Worm (Caenorhabditis elegans) whole organism, L2 larva: ENCODE measurements around the gene tbce-1.

ENCODE experiments used
- ama-1 ChIP-seq: fragments of 150-350 bp; optimal IDR thresholded peaks from 2 replicates; lab custom pipeline; 2018; ENCODE audit warnings: inconsistent platforms
- lin-13 ChIP-seq: fragments of 150-350 bp; optimal IDR thresholded peaks from 2 replicates; lab custom pipeline; 2014; ENCODE audit warnings: missing biosample characterization, missing genetic modification reagents, missing genetic modification characterization
- lsy-2 ChIP-seq, 2 experiments: fragments of 150-350 bp in 1 of 2; sonication (generic microtip) in 1 of 2; optimal IDR thresholded peaks; 2 replicates each; lab custom pipeline; 2014 to 2017; ENCODE audit warnings: missing biosample characterization in 2 of 2, missing genetic modification characterization in 2 of 2
- nhr-237 ChIP-seq: fragments of 150-350 bp; optimal IDR thresholded peaks from 2 replicates; lab custom pipeline; 2014; ENCODE audit warnings: missing biosample characterization, missing genetic modification characterization
- snpc-4 ChIP-seq: fragments of 150-350 bp; optimal IDR thresholded peaks from 2 replicates; lab custom pipeline; 2014; ENCODE audit warnings: missing biosample characterization, missing genetic modification characterization
- ztf-11 ChIP-seq: sonication (generic microtip); optimal IDR thresholded peaks from 2 replicates; lab custom pipeline; 2017; ENCODE audit warnings: missing biosample characterization, missing genetic modification characterization

ce11 chrIV:8283214-8283613, 11.3 kb upstream of the tbce-1 start:
- TF ChIP-seq nhr-237 (tag; lab: Kevin White, UChicago) = no peak
- no peak for TF ChIP-seq ztf-11
- no peak for TF ChIP-seq lsy-2 (tag; optimal IDR thresholded peaks at IDR 0.05; lab: Kevin White, UChicago)
- TF ChIP-seq ama-1 (lab: Kevin White, UChicago) = no peak
- no peak for TF ChIP-seq snpc-4 (tag; lab: Kevin White, UChicago)
- no peak for TF ChIP-seq lin-13 (GFP tag; lab: Kevin White, UChicago)
